Worm (Caenorhabditis elegans): ENCODE data around the gene ceh-49.
A peak's percentile ranks its signal among the peaks of the same experiment; 100 is the strongest.

Gene ceh-49

DNA sequence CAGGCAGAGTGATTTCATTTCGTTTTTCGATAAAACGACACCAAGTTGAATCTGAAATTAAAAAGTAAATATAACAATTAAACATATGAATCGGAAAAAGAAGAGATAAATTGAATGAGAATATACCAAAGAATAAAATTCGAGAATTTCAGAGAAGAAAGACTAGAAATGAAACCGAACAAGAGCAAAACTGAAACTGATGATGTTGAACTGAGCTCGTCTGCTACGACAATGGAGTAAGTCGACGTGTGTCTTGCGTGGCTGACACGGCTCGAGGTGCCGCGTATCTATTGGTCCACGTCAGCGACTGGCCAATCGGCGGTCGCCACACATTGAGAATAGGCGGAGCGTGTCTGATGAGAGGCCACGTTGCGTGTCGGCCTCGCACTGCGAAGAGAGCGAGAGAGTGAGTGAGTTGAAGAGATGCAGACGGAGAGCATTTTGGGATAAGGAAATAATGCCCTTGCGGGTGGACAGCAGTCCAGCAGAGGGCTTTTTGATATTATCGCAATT, 19.5 kb downstream of the ceh-49 start, which contains the start of gene crt-1 (continued):
- peak; percentile 94 for TF ChIP-seq nhr-41 (GFP tag; IDR thresholded peaks at IDR 0.05)
- peak; percentile 98 for TF ChIP-seq hlh-11 (tag; optimal IDR thresholded peaks at IDR 0.05)
- TF ChIP-seq Y75B8A.6 (GFP tag; IDR thresholded peaks at IDR 0.05): no peak
- peak; percentile 91 for TF ChIP-seq set-16 (GFP tag; IDR thresholded peaks at IDR 0.05)
- TF ChIP-seq hif-1 (tag; optimal IDR thresholded peaks at IDR 0.05): peak in 1 of 2 experiments; percentile 81
- TF ChIP-seq mep-1 (tag; optimal IDR thresholded peaks at IDR 0.05): peak; percentile 94
- TF ChIP-seq dmd-6 (GFP tag; IDR thresholded peaks at IDR 0.05): peak; percentile 96
- TF ChIP-seq nhr-11 (tag; optimal IDR thresholded peaks at IDR 0.05): peak; percentile 88
- peak; percentile 84 for TF ChIP-seq T20F7.1 (GFP tag; optimal IDR thresholded peaks at IDR 0.05)
- peak; percentile 32 for TF ChIP-seq zfp-2 (tag; optimal IDR thresholded peaks at IDR 0.05)
- peak; percentile 54 for TF ChIP-seq ceh-32 (tag; optimal IDR thresholded peaks at IDR 0.05; ENCODE audit: poor library complexity)
- TF ChIP-seq ceh-28 (tag; optimal IDR thresholded peaks at IDR 0.05): no peak
- no peak for TF ChIP-seq unc-130 (GFP tag; optimal IDR thresholded peaks at IDR 0.05)
- TF ChIP-seq mdl-1 (tag; optimal IDR thresholded peaks at IDR 0.05): peak in 1 of 2 experiments; percentile 90
- TF ChIP-seq lin-13 (GFP tag; optimal IDR thresholded peaks at IDR 0.05): peak; percentile 88
- no peak for TF ChIP-seq egl-27 (tag; optimal IDR thresholded peaks at IDR 0.05)
- no peak for TF ChIP-seq lim-7 (GFP tag; IDR thresholded peaks at IDR 0.05)
- TF ChIP-seq aly-2 (tag; optimal IDR thresholded peaks at IDR 0.05): no peak
- TF ChIP-seq mes-2 (tag; optimal IDR thresholded peaks at IDR 0.05; ENCODE audit: poor library complexity, severe bottlenecking): peak; percentile 90
- TF ChIP-seq lin-15B (tag; optimal IDR thresholded peaks at IDR 0.05): peak; percentile 65
- TF ChIP-seq ceh-44 (GFP tag; IDR thresholded peaks at IDR 0.05): no peak
- TF ChIP-seq nhr-6 (tag; optimal IDR thresholded peaks at IDR 0.05): peak; percentile 95
- TF ChIP-seq saeg-2 (GFP tag; IDR thresholded peaks at IDR 0.05): peak; percentile 70; the same call in 1 of the 2 replicates
- TF ChIP-seq mdt-29 (GFP tag; IDR thresholded peaks at IDR 0.05): peak; percentile 82
- TF ChIP-seq pqm-1 (tag; optimal IDR thresholded peaks at IDR 0.05): no peak
- TF ChIP-seq rbr-2 (tag; optimal IDR thresholded peaks at IDR 0.05): peak; percentile 93
- no peak for TF ChIP-seq nhr-76 (tag; optimal IDR thresholded peaks at IDR 0.05)
- TF ChIP-seq dmd-9 (GFP tag; IDR thresholded peaks at IDR 0.05): peak; percentile 66; the same call in 1 of the 2 replicates
- peak; percentile 49 for TF ChIP-seq vab-7 (GFP tag; IDR thresholded peaks at IDR 0.05)
- TF ChIP-seq nhr-102 (tag; optimal IDR thresholded peaks at IDR 0.05): peak; percentile 92
- TF ChIP-seq unc-39 (tag; optimal IDR thresholded peaks at IDR 0.05): no peak
- peak; percentile 100 for TF ChIP-seq aha-1 (tag)
- TF ChIP-seq jun-1 (tag; optimal IDR thresholded peaks at IDR 0.05): peak; percentile 64
- TF ChIP-seq T26A8.4 (GFP tag; IDR thresholded peaks at IDR 0.05): peak; percentile 92
- TF ChIP-seq ctbp-1 (GFP tag; IDR thresholded peaks at IDR 0.05): peak; percentile 86
- no peak for TF ChIP-seq lin-39 (tag; optimal IDR thresholded peaks at IDR 0.05)
- peak; percentile 78; the same call in 1 of the 2 replicates for TF ChIP-seq pha-4 (GFP tag; IDR thresholded peaks at IDR 0.05)
- no peak for TF ChIP-seq pha-4 (tag; optimal IDR thresholded peaks at IDR 0.05)
- TF ChIP-seq D1046.2 (GFP tag; IDR thresholded peaks at IDR 0.05): peak; percentile 86; the same call in 1 of the 2 replicates
- TF ChIP-seq dpl-1 (GFP tag; optimal IDR thresholded peaks at IDR 0.05): peak; percentile 84
- TF ChIP-seq spr-1 (tag; optimal IDR thresholded peaks at IDR 0.05): peak; percentile 78
- peak; percentile 95 for TF ChIP-seq dve-1 (tag; optimal IDR thresholded peaks at IDR 0.05; ENCODE audit: insufficient read depth)
- TF ChIP-seq lir-3 (tag; optimal IDR thresholded peaks at IDR 0.05): peak; percentile 20
- peak; percentile 85 for TF ChIP-seq F10B5.3 (tag; optimal IDR thresholded peaks at IDR 0.05)

Data from whole organism, L4 larva.